Worm (Caenorhabditis elegans): ENCODE measurements around the gene srbc-10.

DNA sequence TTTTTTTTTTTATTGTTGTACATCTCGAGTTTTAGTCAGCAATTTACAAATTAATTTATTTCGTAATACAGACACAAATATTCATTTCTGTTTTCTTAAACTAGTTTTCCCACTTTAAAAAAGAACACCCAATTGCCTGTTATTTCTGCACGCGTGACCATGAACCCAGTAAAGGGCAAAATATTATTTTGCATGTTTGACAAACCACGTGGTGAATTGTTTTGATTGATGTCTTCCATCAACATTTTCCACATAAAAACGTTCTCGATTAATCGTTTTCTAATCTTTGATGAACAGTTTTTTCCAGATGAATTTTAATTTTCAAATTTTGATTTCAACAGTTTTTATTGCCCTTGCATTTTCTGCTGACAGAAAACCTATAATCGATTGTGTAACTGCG, 32.9 kb upstream of the srbc-10 start, which contains the start of gene C54F6.18:
- no peak for TF ChIP-seq tab-1 (GFP tag; IDR thresholded peaks at IDR 0.05)
- no peak for TF ChIP-seq flt-1 (GFP tag; IDR thresholded peaks at IDR 0.05)
- TF ChIP-seq ztf-29 (GFP tag; IDR thresholded peaks at IDR 0.05) = no peak
- no peak for TF ChIP-seq ztf-23 (GFP tag; IDR thresholded peaks at IDR 0.05)
- no peak for TF ChIP-seq ref-1 (GFP tag; conservative IDR thresholded peaks at IDR 0.05)
- TF ChIP-seq med-1 (GFP tag; optimal IDR thresholded peaks at IDR 0.05; ENCODE audit: insufficient read depth) = no peak
- TF ChIP-seq T22C8.4 (GFP tag; IDR thresholded peaks at IDR 0.05) = no peak
- TF ChIP-seq klf-2 (GFP tag; conservative IDR thresholded peaks at IDR 0.05) = no peak
